Fruit fly (Drosophila melanogaster): ENCODE results near the gene Prosbeta4.

DNA sequence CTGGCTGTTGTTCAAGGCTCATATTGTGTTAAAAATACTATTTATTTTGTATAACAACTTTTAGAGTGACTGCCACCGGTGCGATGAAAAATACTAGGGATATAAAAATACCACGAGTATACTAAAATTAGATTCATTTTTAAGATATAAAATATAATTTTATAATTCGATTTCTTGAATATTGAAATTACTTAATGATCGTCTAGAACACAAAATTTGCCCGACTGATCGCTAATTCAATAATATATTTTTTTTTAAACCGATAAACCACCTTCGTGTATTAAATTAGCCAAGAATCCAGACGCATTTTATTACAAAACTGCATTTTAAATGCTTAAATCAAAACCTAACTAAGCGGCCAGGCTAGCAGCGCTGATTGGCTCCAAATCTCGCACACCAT, 994 bp downstream of the Prosbeta4 start, which contains the start of gene CG17996:
- TF ChIP-seq CG15710 (tag; optimal IDR thresholded peaks at IDR 0.05) (no peak), EcR (GFP tag; optimal IDR thresholded peaks at IDR 0.05) (no peak), CG8301 (tag; optimal IDR thresholded peaks at IDR 0.05) (no peak), CG14655 (GFP tag; optimal IDR thresholded peaks at IDR 0.05) (no peak)

Data from whole organism, pupa.